Worm (Caenorhabditis elegans) whole organism, L4 larva: ENCODE measurements around the gene K08B12.1.

ENCODE experiments used
- F49E8.2 ChIP-seq: sonication (generic microtip); optimal IDR thresholded peaks from 2 replicates; lab custom pipeline; 2016; ENCODE audit warnings: missing compliant biosample characterization, mild to moderate bottlenecking, missing genetic modification characterization, borderline replicate concordance
- lin-13 ChIP-seq: fragments of 150-350 bp; optimal IDR thresholded peaks from 2 replicates; lab custom pipeline; 2014; ENCODE audit warnings: missing biosample characterization, missing genetic modification reagents, missing genetic modification characterization
- pqm-1 ChIP-seq: sonication (generic microtip); optimal IDR thresholded peaks from 2 replicates; lab custom pipeline; 2017; ENCODE audit warnings: missing biosample characterization, missing genetic modification characterization
- unc-39 ChIP-seq: sonication (generic microtip); optimal IDR thresholded peaks from 2 replicates; lab custom pipeline; 2017; ENCODE audit warnings: missing biosample characterization, missing genetic modification characterization

- TF ChIP-seq pqm-1 (tag; lab: Kevin White, UChicago) (peak; percentile 76), unc-39 (tag; lab: Kevin White, UChicago) (no peak), lin-13 (GFP tag; lab: Kevin White, UChicago) (no peak), F49E8.2 (tag; lab: Kevin White, UChicago) (no peak)
Observed at ce11 chrV:6292401-6292800, 33.2 kb downstream of the K08B12.1 start, which contains the start of gene K12B6.9.
